Worm (Caenorhabditis elegans): Measurements from ENCODE around the gene C12D12.1.

Gene C12D12.1

ce11 chrX:3538067-3538466 lies 39.0 kb downstream of the C12D12.1 start:
- TF ChIP-seq tbx-37 (GFP tag; conservative IDR thresholded peaks at IDR 0.05) (no peak), sea-1 (GFP tag; conservative IDR thresholded peaks at IDR 0.05) (no peak), ceh-13 (GFP tag; optimal IDR thresholded peaks at IDR 0.05) (no peak), aly-1 (tag; optimal IDR thresholded peaks at IDR 0.05) (no peak), hmg-4 (GFP tag; optimal IDR thresholded peaks at IDR 0.05) (no peak), hnd-1 (tag; optimal IDR thresholded peaks at IDR 0.05) (no peak), flt-1 (GFP tag; IDR thresholded peaks at IDR 0.05) (no peak), F13C5.2 (tag; optimal IDR thresholded peaks at IDR 0.05) (no peak), tbx-11 (GFP tag; IDR thresholded peaks at IDR 0.05) (no peak), ceh-36 (tag; optimal IDR thresholded peaks at IDR 0.05) (no peak), scrt-1 (GFP tag; IDR thresholded peaks at IDR 0.05) (no peak), B0310.2 (tag; optimal IDR thresholded peaks at IDR 0.05) (no peak), hmbx-1 (tag; optimal IDR thresholded peaks at IDR 0.05) (no peak), pes-1 (GFP tag; IDR thresholded peaks at IDR 0.05) (no peak)

- TF ChIP-seq hnd-1 (tag; optimal IDR thresholded peaks at IDR 0.05) (no peak), hmbx-1 (tag; optimal IDR thresholded peaks at IDR 0.05) (no peak), sea-1 (GFP tag; conservative IDR thresholded peaks at IDR 0.05) (no peak), ceh-13 (GFP tag; optimal IDR thresholded peaks at IDR 0.05) (no peak), pes-1 (GFP tag; IDR thresholded peaks at IDR 0.05) (no peak), F13C5.2 (tag; optimal IDR thresholded peaks at IDR 0.05) (no peak), flt-1 (GFP tag; IDR thresholded peaks at IDR 0.05) (no peak), tbx-11 (GFP tag; IDR thresholded peaks at IDR 0.05) (no peak), tbx-37 (GFP tag; conservative IDR thresholded peaks at IDR 0.05) (no peak), ceh-36 (tag; optimal IDR thresholded peaks at IDR 0.05) (no peak), tra-4 (tag; optimal IDR thresholded peaks at IDR 0.05) (no peak), aly-1 (tag; optimal IDR thresholded peaks at IDR 0.05) (no peak), ama-1 (optimal IDR thresholded peaks at IDR 0.05) (no peak), scrt-1 (GFP tag; IDR thresholded peaks at IDR 0.05) (no peak), ets-7 (tag; optimal IDR thresholded peaks at IDR 0.05) (no peak)
Observed at ce11 chrX:3540861-3541260, 41.8 kb downstream of the C12D12.1 start.

ce11 chrX:3542242-3542641 lies 43.2 kb downstream of the C12D12.1 start, which contains the start of gene rgs-7:
Gene rgs-7 (plus strand): TSS chrX:3542542.
- no peak for TF ChIP-seq B0310.2 (tag; optimal IDR thresholded peaks at IDR 0.05)
- no peak for TF ChIP-seq tbx-37 (GFP tag; conservative IDR thresholded peaks at IDR 0.05)

ce11 chrX:3547097-3547496 lies 48.0 kb downstream of the C12D12.1 start:
- TF ChIP-seq aly-1 (tag; optimal IDR thresholded peaks at IDR 0.05) (no peak), tbx-37 (GFP tag; conservative IDR thresholded peaks at IDR 0.05) (no peak)

ce11 chrX:3547828-3548227 lies 48.8 kb downstream of the C12D12.1 start:
- TF ChIP-seq tbx-11 (GFP tag; IDR thresholded peaks at IDR 0.05) (no peak), F13C5.2 (tag; optimal IDR thresholded peaks at IDR 0.05) (no peak), ceh-13 (GFP tag; optimal IDR thresholded peaks at IDR 0.05) (no peak), ama-1 (optimal IDR thresholded peaks at IDR 0.05) (no peak), aly-1 (tag; optimal IDR thresholded peaks at IDR 0.05) (no peak), scrt-1 (GFP tag; IDR thresholded peaks at IDR 0.05) (no peak), tbx-37 (GFP tag; conservative IDR thresholded peaks at IDR 0.05) (no peak), pes-1 (GFP tag; IDR thresholded peaks at IDR 0.05) (no peak), hmbx-1 (tag; optimal IDR thresholded peaks at IDR 0.05) (no peak), ets-7 (tag; optimal IDR thresholded peaks at IDR 0.05) (no peak), hmg-4 (GFP tag; optimal IDR thresholded peaks at IDR 0.05) (no peak), sea-1 (GFP tag; conservative IDR thresholded peaks at IDR 0.05) (no peak), B0310.2 (tag; optimal IDR thresholded peaks at IDR 0.05) (no peak), ceh-36 (tag; optimal IDR thresholded peaks at IDR 0.05) (no peak), hnd-1 (tag; optimal IDR thresholded peaks at IDR 0.05) (no peak), tra-4 (tag; optimal IDR thresholded peaks at IDR 0.05) (no peak), flt-1 (GFP tag; IDR thresholded peaks at IDR 0.05) (no peak)

ce11 chrX:3548716-3549115 lies 49.7 kb downstream of the C12D12.1 start:
- TF ChIP-seq hmg-4 (GFP tag; optimal IDR thresholded peaks at IDR 0.05), result no peak

ce11 chrX:3551173-3551572 lies 52.1 kb downstream of the C12D12.1 start:
- TF ChIP-seq ets-7 (tag; optimal IDR thresholded peaks at IDR 0.05) (no peak), ceh-13 (GFP tag; optimal IDR thresholded peaks at IDR 0.05) (no peak), flt-1 (GFP tag; IDR thresholded peaks at IDR 0.05) (no peak), F13C5.2 (tag; optimal IDR thresholded peaks at IDR 0.05) (no peak), B0310.2 (tag; optimal IDR thresholded peaks at IDR 0.05) (no peak), tbx-11 (GFP tag; IDR thresholded peaks at IDR 0.05) (no peak), hnd-1 (tag; optimal IDR thresholded peaks at IDR 0.05) (no peak), ama-1 (optimal IDR thresholded peaks at IDR 0.05) (no peak), hmbx-1 (tag; optimal IDR thresholded peaks at IDR 0.05) (no peak), aly-1 (tag; optimal IDR thresholded peaks at IDR 0.05) (no peak), ceh-36 (tag; optimal IDR thresholded peaks at IDR 0.05) (no peak), sea-1 (GFP tag; conservative IDR thresholded peaks at IDR 0.05) (no peak), tbx-37 (GFP tag; conservative IDR thresholded peaks at IDR 0.05) (no peak), hmg-4 (GFP tag; optimal IDR thresholded peaks at IDR 0.05) (no peak), tra-4 (tag; optimal IDR thresholded peaks at IDR 0.05) (no peak), scrt-1 (GFP tag; IDR thresholded peaks at IDR 0.05) (no peak), pes-1 (GFP tag; IDR thresholded peaks at IDR 0.05) (no peak)

ce11 chrX:3552948-3553347 lies 53.9 kb downstream of the C12D12.1 start:
- TF ChIP-seq ceh-13 (GFP tag; optimal IDR thresholded peaks at IDR 0.05) (no peak), tbx-11 (GFP tag; IDR thresholded peaks at IDR 0.05) (no peak), aly-1 (tag; optimal IDR thresholded peaks at IDR 0.05) (no peak), scrt-1 (GFP tag; IDR thresholded peaks at IDR 0.05) (no peak), ets-7 (tag; optimal IDR thresholded peaks at IDR 0.05) (no peak), ceh-36 (tag; optimal IDR thresholded peaks at IDR 0.05) (no peak), tbx-37 (GFP tag; conservative IDR thresholded peaks at IDR 0.05) (no peak), tra-4 (tag; optimal IDR thresholded peaks at IDR 0.05) (no peak), sea-1 (GFP tag; conservative IDR thresholded peaks at IDR 0.05) (no peak), hmbx-1 (tag; optimal IDR thresholded peaks at IDR 0.05) (no peak), B0310.2 (tag; optimal IDR thresholded peaks at IDR 0.05) (no peak), ama-1 (optimal IDR thresholded peaks at IDR 0.05) (no peak), flt-1 (GFP tag; IDR thresholded peaks at IDR 0.05) (no peak), hnd-1 (tag; optimal IDR thresholded peaks at IDR 0.05) (no peak)
